Fruit fly (Drosophila melanogaster) whole organism, prepupa: ENCODE results near the gene CG31626.

ENCODE experiments used
- Blimp-1 ChIP-seq: fragments of 200-800 bp; sonication (Bioruptor generic); optimal IDR thresholded peaks from 3 replicates; lab custom pipeline; 2017; ENCODE audit warnings: missing biosample characterization, missing genetic modification characterization, mild to moderate bottlenecking, moderate library complexity, missing genetic modification reagents
- CG11294 ChIP-seq: fragments of 200-800 bp; sonication (Bioruptor generic); IDR thresholded peaks from 2 replicates; pipeline ENCODE4 v1.3.6; 2022; ENCODE audit warnings: missing biosample characterization, missing genetic modification characterization
- CG15336 ChIP-seq: fragments of 200-800 bp; sonication (Bioruptor generic); IDR thresholded peaks from 2 replicates; pipeline ENCODE4 v1.3.6; 2022; ENCODE audit warnings: missing biosample characterization, missing genetic modification characterization
- CG3032 ChIP-seq: fragments of 200-800 bp; optimal IDR thresholded peaks from 2 replicates; lab custom pipeline; 2019; ENCODE audit warnings: missing biosample characterization, mild to moderate bottlenecking, missing genetic modification characterization, moderate library complexity
- CG31627 ChIP-seq: fragments of 200-800 bp; sonication (Bioruptor generic); optimal IDR thresholded peaks from 3 replicates; lab custom pipeline; 2016; ENCODE audit warnings: missing biosample characterization, missing genetic modification characterization
- CG34406 ChIP-seq: fragments of 200-800 bp; sonication (Bioruptor generic); optimal IDR thresholded peaks from 3 replicates; lab custom pipeline; 2016; ENCODE audit warnings: missing biosample characterization, missing genetic modification characterization
- CG4318 ChIP-seq: fragments of 200-800 bp; sonication (Bioruptor generic); optimal IDR thresholded peaks from 3 replicates; lab custom pipeline; 2017; ENCODE audit warnings: missing biosample characterization, mild to moderate bottlenecking, missing genetic modification characterization
- CG6163 ChIP-seq: fragments of 200-800 bp; sonication (Bioruptor generic); IDR thresholded peaks from 3 replicates; pipeline ENCODE4 v1.3.6; 2022; ENCODE audit warnings: missing biosample characterization, missing genetic modification characterization
- CG6854 ChIP-seq: fragments of 200-800 bp; sonication (Bioruptor generic); optimal IDR thresholded peaks from 2 replicates; lab custom pipeline; 2017; ENCODE audit warnings: missing biosample characterization, mild to moderate bottlenecking, missing genetic modification characterization
- CG7368 ChIP-seq: fragments of 200-800 bp; sonication (Bioruptor generic); optimal IDR thresholded peaks from 3 replicates; lab custom pipeline; 2016; ENCODE audit warnings: missing biosample characterization, missing genetic modification characterization
- CG8119 ChIP-seq: fragments of 200-800 bp; sonication (Bioruptor generic); IDR thresholded peaks from 3 replicates; pipeline ENCODE4 v1.3.6; 2022; ENCODE audit warnings: missing biosample characterization, missing genetic modification characterization
- CG8319 ChIP-seq: fragments of 200-800 bp; sonication (Bioruptor generic); optimal IDR thresholded peaks from 3 replicates; lab custom pipeline; 2016; ENCODE audit warnings: missing biosample characterization, missing genetic modification characterization
- Eip75B ChIP-seq: fragments of 200-800 bp; sonication (Bioruptor generic); optimal IDR thresholded peaks from 3 replicates; lab custom pipeline; 2016; ENCODE audit warnings: missing biosample characterization, missing genetic modification characterization
- Eip78C ChIP-seq: fragments of 200-800 bp; sonication (Bioruptor generic); peaks from one replicate; lab custom pipeline; 2016; ENCODE audit warnings: missing biosample characterization, missing genetic modification characterization
- Eip93F ChIP-seq: fragments of 200-800 bp; sonication (Bioruptor generic); optimal IDR thresholded peaks from 2 replicates; lab custom pipeline; 2016; ENCODE audit warnings: missing biosample characterization, mild to moderate bottlenecking, missing genetic modification characterization
- Ets96B ChIP-seq: fragments of 200-800 bp; optimal IDR thresholded peaks from 2 replicates; lab custom pipeline; 2019; ENCODE audit warnings: missing biosample characterization, mild to moderate bottlenecking, missing genetic modification characterization, moderate library complexity
- Gug ChIP-seq: fragments of 200-800 bp; sonication (Bioruptor generic); IDR thresholded peaks from 2 replicates; pipeline ENCODE4 v1.3.6; 2022; ENCODE audit warnings: missing biosample characterization, missing genetic modification characterization
- Hr4 ChIP-seq: fragments of 200-800 bp; sonication (Bioruptor generic); optimal IDR thresholded peaks from 3 replicates; lab custom pipeline; 2016; ENCODE audit warnings: missing biosample characterization, missing genetic modification characterization
- Lpt ChIP-seq: fragments of 200-800 bp; sonication (Bioruptor generic); optimal IDR thresholded peaks from 3 replicates; lab custom pipeline; 2016; ENCODE audit warnings: missing biosample characterization, missing genetic modification characterization
- Met ChIP-seq: fragments of 200-800 bp; sonication (Bioruptor generic); optimal IDR thresholded peaks from 3 replicates; lab custom pipeline; 2016; ENCODE audit warnings: missing biosample characterization, missing genetic modification characterization
- Smox ChIP-seq: fragments of 200-800 bp; sonication (Bioruptor generic); optimal IDR thresholded peaks from 3 replicates; lab custom pipeline; 2016; ENCODE audit warnings: missing biosample characterization, missing genetic modification characterization
- Sox14 ChIP-seq: fragments of 200-800 bp; sonication (Bioruptor generic); optimal IDR thresholded peaks from 3 replicates; lab custom pipeline; 2016; ENCODE audit warnings: missing biosample characterization, missing genetic modification characterization
- Sox15 ChIP-seq: fragments of 200-800 bp; sonication (Bioruptor generic); optimal IDR thresholded peaks from 3 replicates; lab custom pipeline; 2016; ENCODE audit warnings: missing biosample characterization, missing genetic modification characterization
- acj6 ChIP-seq: fragments of 200-800 bp; sonication (Bioruptor generic); optimal IDR thresholded peaks from 3 replicates; lab custom pipeline; 2016; ENCODE audit warnings: missing biosample characterization, missing genetic modification characterization
- cyc ChIP-seq: fragments of 200-800 bp; sonication (Bioruptor generic); optimal IDR thresholded peaks from 3 replicates; lab custom pipeline; 2016; ENCODE audit warnings: missing biosample characterization, missing genetic modification characterization
- eg ChIP-seq: fragments of 200-800 bp; sonication (Bioruptor generic); IDR thresholded peaks from 3 replicates; pipeline ENCODE4 v1.3.6; 2022; ENCODE audit warnings: missing biosample characterization, missing genetic modification characterization
- esn ChIP-seq: fragments of 200-800 bp; sonication (Bioruptor generic); optimal IDR thresholded peaks from 2 replicates; lab custom pipeline; 2016; ENCODE audit warnings: missing biosample characterization, mild to moderate bottlenecking, missing genetic modification characterization, moderate library complexity
- fd59A ChIP-seq: fragments of 200-800 bp; sonication (Bioruptor generic); optimal IDR thresholded peaks from 2 replicates; lab custom pipeline; 2017; ENCODE audit warnings: missing biosample characterization, mild to moderate bottlenecking, missing genetic modification characterization, missing genetic modification reagents
- fd85E ChIP-seq: fragments of 200-800 bp; sonication (Bioruptor generic); optimal IDR thresholded peaks from 3 replicates; lab custom pipeline; 2016; ENCODE audit warnings: missing biosample characterization, missing genetic modification characterization
- fkh ChIP-seq: fragments of 200-800 bp; sonication (Bioruptor generic); optimal IDR thresholded peaks from 3 replicates; lab custom pipeline; 2017; ENCODE audit warnings: missing biosample characterization, mild to moderate bottlenecking, missing genetic modification characterization, moderate library complexity
- lz ChIP-seq: fragments of 200-800 bp; sonication (Bioruptor generic); optimal IDR thresholded peaks from 3 replicates; lab custom pipeline; 2016; ENCODE audit warnings: missing biosample characterization, missing genetic modification characterization
- net ChIP-seq: fragments of 200-800 bp; sonication (Bioruptor generic); optimal IDR thresholded peaks from 3 replicates; lab custom pipeline; 2016; ENCODE audit warnings: missing biosample characterization, missing genetic modification characterization
- spab ChIP-seq: fragments of 200-800 bp; sonication (Bioruptor generic); optimal IDR thresholded peaks from 2 replicates; lab custom pipeline; 2017; ENCODE audit warnings: missing biosample characterization, mild to moderate bottlenecking, missing genetic modification characterization, missing genetic modification reagents
- svp ChIP-seq: fragments of 200-800 bp; sonication (Bioruptor generic); peaks from one replicate; lab custom pipeline; 2016; ENCODE audit warnings: missing biosample characterization, missing genetic modification characterization
- topi ChIP-seq: fragments of 200-800 bp; sonication (Bioruptor generic); optimal IDR thresholded peaks from 3 replicates; lab custom pipeline; 2016; ENCODE audit warnings: missing biosample characterization, missing genetic modification characterization

CG31626 gene

DNA sequence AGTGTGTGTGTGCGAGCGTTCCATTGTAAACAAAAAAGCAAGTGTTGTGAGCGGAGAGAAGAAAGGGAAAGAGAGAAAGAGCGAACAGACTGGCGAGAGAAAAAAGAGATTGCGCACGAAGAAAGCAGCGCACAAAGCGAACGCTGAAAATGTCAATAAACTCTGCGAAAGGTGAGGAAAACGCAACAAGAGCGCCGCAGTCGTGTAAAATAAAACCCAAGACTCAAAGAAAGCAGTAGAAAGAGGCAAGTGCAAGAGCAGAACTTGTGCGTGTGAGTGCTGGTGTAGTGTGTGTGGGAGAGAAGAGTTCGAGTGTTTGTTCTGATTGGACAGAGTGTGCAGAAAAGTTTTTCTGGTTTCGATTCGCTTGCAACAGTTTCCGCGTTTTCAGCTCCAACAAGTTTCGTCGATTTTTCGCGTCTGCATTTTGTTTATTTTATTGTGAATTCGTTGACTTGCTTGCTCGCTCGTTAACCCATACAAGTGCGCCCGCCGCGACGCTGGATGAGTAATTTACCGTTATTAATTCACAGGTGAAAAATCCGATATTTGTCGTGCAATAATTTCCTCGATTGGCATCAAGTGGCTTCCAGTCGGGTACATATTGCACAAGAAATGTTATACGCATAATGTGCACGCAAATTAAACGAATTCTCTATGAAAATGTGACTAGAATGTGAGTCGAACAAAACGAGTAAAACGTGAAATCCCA, 1.4 kb upstream of the CG31626 start (continued):
- TF ChIP-seq CG6854 (peak; percentile 59), fkh (GFP tag; lab: Kevin White, UChicago) (peak; percentile 68), cyc (GFP tag; lab: Kevin White, UChicago) (no peak), CG8119 (GFP tag; lab: Robert Waterston, UW) (no peak), Gug (GFP tag; lab: Robert Waterston, UW) (no peak), lz (no peak), CG31627 (GFP tag; lab: Kevin White, UChicago) (no peak), CG4318 (no peak), acj6 (GFP tag; lab: Kevin White, UChicago) (no peak), Sox15 (GFP tag; lab: Kevin White, UChicago) (no peak), CG8319 (no peak)

DNA sequence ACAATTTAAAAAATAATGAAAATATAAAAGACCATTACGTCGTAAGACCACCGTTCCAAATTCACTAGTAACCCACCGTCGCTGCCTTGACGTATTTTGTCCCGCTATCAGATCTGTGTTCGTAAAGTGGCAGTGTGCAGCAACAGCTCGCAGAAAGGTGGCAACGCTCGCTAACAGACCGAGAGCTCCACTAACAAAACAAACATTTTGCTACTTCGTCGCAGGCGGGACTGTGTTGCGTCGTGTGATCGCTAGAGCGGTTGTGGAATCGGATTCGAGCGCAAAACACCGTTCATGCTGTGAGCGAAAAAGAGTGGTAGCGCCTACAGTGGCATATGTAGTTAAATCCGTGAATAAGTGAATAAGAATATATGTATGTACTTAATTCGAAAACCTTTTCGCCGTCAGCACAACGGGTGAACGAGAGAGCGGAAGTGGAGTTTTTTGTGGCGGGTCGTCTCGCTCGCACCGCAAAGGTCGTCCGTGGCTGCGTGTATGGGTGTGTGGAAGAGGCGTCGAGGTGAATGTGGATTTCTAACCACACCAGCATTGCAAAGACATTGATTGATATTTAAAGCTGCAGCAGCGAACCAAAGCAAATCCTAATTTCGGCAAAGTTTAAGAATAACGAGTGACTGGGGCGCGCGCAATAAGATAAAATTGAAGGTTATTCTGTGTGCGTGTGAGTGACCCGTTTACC, 665 bp upstream of the CG31626 start, which contains the start of gene Hr39:
Gene Hr39 (plus strand): TSS at position 203 of the 700 bp plus-strand sequence.
- TF ChIP-seq fd85E (no peak), CG3032 (peak; percentile 34), Eip78C (peak; percentile 59), Lpt (GFP tag; lab: Kevin White, UChicago) (no peak), lz (peak; percentile 28), CG7368 (GFP tag; lab: Kevin White, UChicago) (peak; percentile 8), svp (GFP tag; lab: Kevin White, UChicago) (peak; percentile 95), fkh (GFP tag; lab: Kevin White, UChicago) (peak; percentile 51), Smox (GFP tag; lab: Kevin White, UChicago) (no peak), Sox14 (GFP tag; lab: Kevin White, UChicago) (peak; percentile 62), Eip75B (GFP tag; lab: Kevin White, UChicago) (peak; percentile 40), CG6854 (peak; percentile 31), topi (GFP tag; lab: Kevin White, UChicago) (peak; percentile 3), CG6163 (GFP tag; lab: Robert Waterston, UW) (no peak)

DNA sequence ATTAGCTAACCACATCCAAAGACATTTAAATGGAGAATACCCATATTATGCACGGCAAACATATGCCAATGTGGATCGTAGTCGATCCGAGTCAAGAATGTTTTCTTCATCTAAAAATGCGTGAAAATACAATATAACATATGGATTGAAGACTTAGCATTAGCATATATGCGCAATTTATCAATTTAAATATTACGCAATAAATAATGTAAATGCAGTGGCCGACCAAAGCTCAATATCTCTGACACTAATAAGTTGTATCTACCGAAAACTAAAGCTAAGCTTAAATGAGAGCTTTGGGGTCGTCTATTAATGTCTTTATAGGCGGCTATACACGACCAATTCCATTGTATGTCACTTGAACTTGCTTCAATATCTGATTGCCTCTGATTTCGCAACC, 1.1 kb downstream of the CG31626 start:
- TF ChIP-seq Gug (GFP tag; lab: Robert Waterston, UW) (no peak), Ets96B (tag; lab: Kevin White, UChicago) (no peak), CG11294 (GFP tag; lab: Robert Waterston, UW) (no peak), fd59A (GFP tag; lab: Kevin White, UChicago) (no peak), Met (GFP tag; lab: Kevin White, UChicago) (no peak), Blimp-1 (GFP tag; lab: Kevin White, UChicago) (no peak), eg (GFP tag; lab: Robert Waterston, UW) (no peak), Sox14 (GFP tag; lab: Kevin White, UChicago) (no peak)

- no peak for TF ChIP-seq Eip75B (GFP tag; lab: Kevin White, UChicago)
- no peak for TF ChIP-seq CG34406 (GFP tag; lab: Kevin White, UChicago)
- TF ChIP-seq Hr4 (GFP tag; lab: Kevin White, UChicago): no peak
- TF ChIP-seq CG8119 (GFP tag; lab: Robert Waterston, UW): no peak
- TF ChIP-seq Eip93F: no peak
- TF ChIP-seq esn (GFP tag; lab: Kevin White, UChicago): no peak
- no peak for TF ChIP-seq spab (GFP tag; lab: Kevin White, UChicago)
- no peak for TF ChIP-seq CG31627 (GFP tag; lab: Kevin White, UChicago)
- TF ChIP-seq fkh (GFP tag; lab: Kevin White, UChicago): no peak
- no peak for TF ChIP-seq Met (GFP tag; lab: Kevin White, UChicago)
- TF ChIP-seq CG11294 (GFP tag; lab: Robert Waterston, UW): no peak
- TF ChIP-seq CG15336 (GFP tag; lab: Robert Waterston, UW): no peak
- no peak for TF ChIP-seq net (GFP tag; lab: Kevin White, UChicago)
These were observed 2.0 kb downstream of the CG31626 start for dm6 chr2L:21234388-21234984.
